Fruit fly (Drosophila melanogaster) whole organism, embryonic: ENCODE results near the gene CG5157.

Experiments
- Abd-B ChIP-seq: fragments of 200-800 bp; sonication (Bioruptor generic); optimal IDR thresholded peaks from 2 replicates; lab custom pipeline; 2018; ENCODE audit warnings: missing biosample characterization, mild to moderate bottlenecking, missing genetic modification characterization, moderate library complexity
- Blimp-1 ChIP-seq: fragments of 200-800 bp; sonication (Bioruptor generic); optimal IDR thresholded peaks from 3 replicates; lab custom pipeline; 2018; ENCODE audit warnings: missing biosample characterization, missing genetic modification characterization, mild to moderate bottlenecking, moderate library complexity, missing genetic modification reagents
- CG13287 ChIP-seq: fragments of 200-800 bp; sonication (Bioruptor generic); IDR thresholded peaks from 2 replicates; pipeline ENCODE4 v1.3.6; 2022; ENCODE audit warnings: missing biosample characterization, missing genetic modification characterization; ENCODE audit not compliant: partially characterized antibody
- CG17186 ChIP-seq: fragments of 200-800 bp; sonication (Bioruptor generic); optimal IDR thresholded peaks from 3 replicates; lab custom pipeline; 2017; ENCODE audit warnings: missing biosample characterization, missing genetic modification reagents, missing genetic modification characterization
- CG17359 ChIP-seq: fragments of 200-800 bp; sonication (Bioruptor generic); optimal IDR thresholded peaks from 3 replicates; lab custom pipeline; 2018; ENCODE audit warnings: missing biosample characterization, mild to moderate bottlenecking, missing genetic modification characterization, moderate library complexity
- CG18262 ChIP-seq: fragments of 200-800 bp; optimal IDR thresholded peaks from 3 replicates; lab custom pipeline; 2019; ENCODE audit warnings: missing biosample characterization, mild to moderate bottlenecking, missing genetic modification characterization, moderate library complexity
- CG2678 ChIP-seq: fragments of 200-800 bp; sonication (Bioruptor generic); optimal IDR thresholded peaks from 3 replicates; lab custom pipeline; 2019; ENCODE audit warnings: missing biosample characterization, mild to moderate bottlenecking, missing genetic modification characterization, moderate library complexity
- CG2712 ChIP-seq: fragments of 200-800 bp; optimal IDR thresholded peaks from 3 replicates; lab custom pipeline; 2019; ENCODE audit warnings: missing biosample characterization, mild to moderate bottlenecking, missing genetic modification characterization, moderate library complexity
- CG31441 ChIP-seq: fragments of 200-800 bp; sonication (Bioruptor generic); IDR thresholded peaks from 2 replicates; pipeline ENCODE4 v1.3.6; 2022; ENCODE audit warnings: missing biosample characterization, missing genetic modification characterization
- CG32772 ChIP-seq: fragments of 200-800 bp; sonication (Bioruptor generic); IDR thresholded peaks from 2 replicates; pipeline ENCODE4 v1.3.6; 2022; ENCODE audit warnings: missing biosample characterization, missing genetic modification characterization
- CG34224 ChIP-seq: fragments of 200-800 bp; sonication (Bioruptor generic); IDR thresholded peaks from 3 replicates; pipeline ENCODE4 v1.3.6; 2022; ENCODE audit warnings: missing biosample characterization, missing genetic modification characterization; ENCODE audit not compliant: partially characterized antibody
- CG4404 ChIP-seq: fragments of 200-800 bp; sonication (Bioruptor generic); IDR thresholded peaks from 2 replicates; pipeline ENCODE4 v1.3.6; 2022; ENCODE audit warnings: missing biosample characterization, missing genetic modification characterization
- CG4424 ChIP-seq: fragments of 200-800 bp; sonication (Bioruptor generic); optimal IDR thresholded peaks from 3 replicates; lab custom pipeline; 2016; ENCODE audit warnings: missing biosample characterization, missing genetic modification characterization
- CG6791 ChIP-seq: fragments of 200-800 bp; sonication (Bioruptor generic); IDR thresholded peaks from 3 replicates; pipeline ENCODE4 v1.3.6; 2022; ENCODE audit warnings: missing biosample characterization, missing genetic modification characterization; ENCODE audit not compliant: partially characterized antibody
- CG7839 ChIP-seq: fragments of 200-800 bp; sonication (Bioruptor generic); optimal IDR thresholded peaks from 3 replicates; lab custom pipeline; 2018; ENCODE audit warnings: missing biosample characterization, mild to moderate bottlenecking, missing genetic modification characterization, moderate library complexity
- CG9727 ChIP-seq: fragments of 200-800 bp; sonication (Bioruptor generic); optimal IDR thresholded peaks from 3 replicates; lab custom pipeline; 2017; ENCODE audit warnings: missing biosample characterization, mild to moderate bottlenecking, missing genetic modification characterization
- D19A ChIP-seq: fragments of 200-800 bp; optimal IDR thresholded peaks from 3 replicates; lab custom pipeline; 2019; ENCODE audit warnings: missing biosample characterization, mild to moderate bottlenecking, missing genetic modification characterization, moderate library complexity
- Deaf1 ChIP-seq: fragments of 200-800 bp; optimal IDR thresholded peaks from 3 replicates; lab custom pipeline; 2019; ENCODE audit warnings: missing biosample characterization, mild to moderate bottlenecking, missing genetic modification characterization, moderate library complexity
- Dll ChIP-seq: fragments of 200-800 bp; sonication (Bioruptor generic); IDR thresholded peaks from 4 replicates; pipeline ENCODE4 v1.3.6; 2022; ENCODE audit warnings: missing biosample characterization, missing genetic modification characterization; ENCODE audit not compliant: partially characterized antibody
- Drgx ChIP-seq: fragments of 200-800 bp; sonication (Bioruptor generic); IDR thresholded peaks from 2 replicates; pipeline ENCODE4 v1.3.6; 2022; ENCODE audit warnings: missing biosample characterization, missing genetic modification characterization
- Eip74EF ChIP-seq, 2 experiments: fragments of 200-800 bp in 1 of 2; fragments of >200 bp in 1 of 2; sonication (Bioruptor generic) in 1 of 2; optimal IDR thresholded peaks; 2 replicates each; lab custom pipeline; 2017 to 2019; ENCODE audit warnings: missing biosample characterization in 2 of 2, missing genetic modification characterization in 2 of 2, mild to moderate bottlenecking in 1 of 2, moderate library complexity in 1 of 2
- Sox100B ChIP-seq: fragments of 200-800 bp; sonication (Bioruptor generic); optimal IDR thresholded peaks from 3 replicates; lab custom pipeline; 2018; ENCODE audit warnings: missing biosample characterization, mild to moderate bottlenecking, missing genetic modification characterization
- Sox102F ChIP-seq: fragments of 200-800 bp; sonication (Bioruptor generic); optimal IDR thresholded peaks from 2 replicates; lab custom pipeline; 2018; ENCODE audit warnings: missing biosample characterization, mild to moderate bottlenecking, missing genetic modification characterization, moderate library complexity
- Spps ChIP-seq: fragments of 200-800 bp; sonication (Bioruptor generic); optimal IDR thresholded peaks from 2 replicates; lab custom pipeline; 2018; ENCODE audit warnings: missing biosample characterization, mild to moderate bottlenecking, missing genetic modification characterization
- bcd ChIP-seq: fragments of 200-800 bp; sonication (Bioruptor generic); optimal IDR thresholded peaks from 2 replicates; lab custom pipeline; 2017; ENCODE audit warnings: missing biosample characterization, mild to moderate bottlenecking, missing genetic modification characterization
- bsh ChIP-seq, 2 experiments: fragments of 200-800 bp; sonication (Bioruptor generic); optimal IDR thresholded peaks; 2 replicates each; lab custom pipeline; 2017 to 2018; ENCODE audit warnings: mild to moderate bottlenecking in 2 of 2, missing biosample characterization in 2 of 2, missing genetic modification characterization in 2 of 2, moderate library complexity in 1 of 2
- cg ChIP-seq: fragments of 200-800 bp; sonication (Bioruptor generic); optimal IDR thresholded peaks from 3 replicates; lab custom pipeline; 2019; ENCODE audit warnings: missing biosample characterization, mild to moderate bottlenecking, missing genetic modification characterization, moderate library complexity
- crol ChIP-seq: fragments of 200-800 bp; sonication (Bioruptor generic); IDR thresholded peaks from 2 replicates; pipeline ENCODE4 v1.3.6; 2022; ENCODE audit warnings: missing biosample characterization, missing genetic modification characterization
- dmrt11E ChIP-seq: fragments of 200-800 bp; sonication (Bioruptor generic); optimal IDR thresholded peaks from 3 replicates; lab custom pipeline; 2018; ENCODE audit warnings: missing biosample characterization, mild to moderate bottlenecking, missing genetic modification characterization, moderate library complexity
- dmrt99B ChIP-seq: fragments of 200-800 bp; sonication (Bioruptor generic); optimal IDR thresholded peaks from 2 replicates; lab custom pipeline; 2018; ENCODE audit warnings: missing biosample characterization, mild to moderate bottlenecking, missing genetic modification characterization, moderate library complexity
- fd96Cb ChIP-seq: fragments of 200-800 bp; sonication (Bioruptor generic); optimal IDR thresholded peaks from 2 replicates; lab custom pipeline; 2018; ENCODE audit warnings: missing biosample characterization, mild to moderate bottlenecking, missing genetic modification characterization, moderate library complexity
- gem ChIP-seq: fragments of 200-800 bp; sonication (Bioruptor generic); optimal IDR thresholded peaks from 2 replicates; lab custom pipeline; 2019; ENCODE audit warnings: missing biosample characterization, mild to moderate bottlenecking, missing genetic modification characterization, moderate library complexity
- gfzf ChIP-seq: fragments of 200-800 bp; sonication (Bioruptor generic); optimal IDR thresholded peaks from 2 replicates; lab custom pipeline; 2016; ENCODE audit warnings: missing biosample characterization, mild to moderate bottlenecking, missing genetic modification characterization, moderate library complexity
- ken ChIP-seq: fragments of 200-800 bp; sonication (Bioruptor generic); IDR thresholded peaks from 3 replicates; pipeline ENCODE4 v1.3.6; 2022; ENCODE audit warnings: missing biosample characterization, missing genetic modification characterization
- lbe ChIP-seq: fragments of 200-800 bp; sonication (Bioruptor generic); optimal IDR thresholded peaks from 2 replicates; lab custom pipeline; 2016; ENCODE audit warnings: missing biosample characterization, mild to moderate bottlenecking, missing genetic modification characterization
- nerfin-1 ChIP-seq: fragments of 200-800 bp; sonication (Bioruptor generic); optimal IDR thresholded peaks from 3 replicates; lab custom pipeline; 2019; ENCODE audit warnings: missing biosample characterization, mild to moderate bottlenecking, missing genetic modification characterization, moderate library complexity
- pfk ChIP-seq: fragments of 200-800 bp; sonication (Bioruptor generic); optimal IDR thresholded peaks from 2 replicates; lab custom pipeline; 2018; ENCODE audit warnings: missing biosample characterization, mild to moderate bottlenecking, missing genetic modification characterization, moderate library complexity
- pnt ChIP-seq: fragments of 200-800 bp; sonication (Bioruptor generic); optimal IDR thresholded peaks from 3 replicates; lab custom pipeline; 2016; ENCODE audit warnings: missing biosample characterization, missing genetic modification characterization
- ranshi ChIP-seq: fragments of 200-800 bp; sonication (Bioruptor generic); IDR thresholded peaks from 2 replicates; pipeline ENCODE4 v1.3.6; 2022; ENCODE audit warnings: missing biosample characterization, missing genetic modification characterization
- sd ChIP-seq: fragments of 200-800 bp; sonication (Bioruptor generic); optimal IDR thresholded peaks from 3 replicates; lab custom pipeline; 2018; ENCODE audit warnings: missing biosample characterization, mild to moderate bottlenecking, missing genetic modification characterization, moderate library complexity
- sens ChIP-seq: fragments of 200-800 bp; sonication (Bioruptor generic); peaks from one replicate; lab custom pipeline; 2016; ENCODE audit warnings: missing biosample characterization, missing genetic modification characterization
- slp2 ChIP-seq: fragments of 200-800 bp; sonication (Bioruptor generic); optimal IDR thresholded peaks from 2 replicates; lab custom pipeline; 2016; ENCODE audit warnings: missing biosample characterization, missing genetic modification characterization
- stwl ChIP-seq: fragments of 200-800 bp; sonication (Bioruptor generic); optimal IDR thresholded peaks from 3 replicates; lab custom pipeline; 2018; ENCODE audit warnings: missing biosample characterization, mild to moderate bottlenecking, missing genetic modification characterization, moderate library complexity
- usp ChIP-seq: fragments of >200 bp; optimal IDR thresholded peaks from 2 replicates; lab custom pipeline; 2017; ENCODE audit warnings: missing biosample characterization, missing genetic modification characterization
- zfh1 ChIP-seq: fragments of 200-800 bp; sonication (Bioruptor generic); IDR thresholded peaks from 3 replicates; pipeline ENCODE4 v1.3.6; 2022; ENCODE audit warnings: missing biosample characterization, missing genetic modification characterization

The CG5157 gene

dm6 chr3L:16182633-16183462 lies 45.2 kb upstream of the CG5157 start (continued):
- TF ChIP-seq Deaf1 (tag; lab: Kevin White, UChicago) (peak; percentile 63), CG4404 (GFP tag; lab: Robert Waterston, UW) (no peak), crol (GFP tag; lab: Robert Waterston, UW) (peak; percentile 82), CG13287 (GFP tag; lab: Robert Waterston, UW) (no peak), CG6791 (GFP tag; lab: Robert Waterston, UW) (no peak), sd (no peak), Dll (GFP tag; lab: Robert Waterston, UW) (no peak), cg (GFP tag; lab: Kevin White, UChicago) (peak; percentile 50)

- TF ChIP-seq Sox102F (GFP tag; lab: Kevin White, UChicago) (peak; percentile 17), stwl (tag; lab: Kevin White, UChicago) (peak; percentile 8), Drgx (GFP tag; lab: Robert Waterston, UW) (peak; percentile 77), CG31441 (GFP tag; lab: Robert Waterston, UW) (0 out of 2 replicates have a peak, but pooled peaks have one; percentile 28), zfh1 (peak; percentile 46; the same call in 1 of the 3 replicates), gfzf (GFP tag; lab: Kevin White, UChicago) (no peak), usp (GFP tag; lab: Kevin White, UChicago) (no peak), Deaf1 (tag; lab: Kevin White, UChicago) (peak; percentile 76), sens (GFP tag; lab: Kevin White, UChicago) (peak; percentile 80), CG32772 (0 out of 2 replicates have a peak, but pooled peaks have one; percentile 20), pfk (GFP tag; lab: Kevin White, UChicago) (no peak), Blimp-1 (peak; percentile 36), CG2712 (tag; lab: Kevin White, UChicago) (peak; percentile 0), nerfin-1 (tag; lab: Kevin White, UChicago) (peak; percentile 16), lbe (GFP tag; lab: Kevin White, UChicago) (peak; percentile 0), D19A (tag; lab: Kevin White, UChicago) (peak; percentile 6), Abd-B (GFP tag; lab: Kevin White, UChicago) (peak; percentile 48), CG18262 (tag; lab: Kevin White, UChicago) (peak; percentile 13), CG7839 (peak; percentile 66), ranshi (GFP tag; lab: Robert Waterston, UW) (peak; percentile 31; the same call in 1 of the 2 replicates), dmrt99B (tag; lab: Kevin White, UChicago) (peak; percentile 53), pnt (GFP tag; lab: Kevin White, UChicago) (no peak), CG17359 (tag; lab: Kevin White, UChicago) (peak; percentile 30), Sox100B (peak; percentile 24), ken (GFP tag; lab: Robert Waterston, UW) (0 out of 3 replicates have a peak, but pooled peaks have one; percentile 40), CG9727 (GFP tag; lab: Kevin White, UChicago) (peak; percentile 8), bsh (GFP tag; optimal IDR thresholded peaks at IDR 0.05; lab: Kevin White, UChicago) (peak; percentile 10 to 20), slp2 (no peak), CG34224 (no peak), Eip74EF (GFP tag; optimal IDR thresholded peaks at IDR 0.05; lab: Kevin White, UChicago) (peak in 1 of 2 experiments; percentile 15), CG4424 (GFP tag; lab: Kevin White, UChicago) (peak; percentile 16), dmrt11E (tag; lab: Kevin White, UChicago) (peak; percentile 19), Spps (tag; lab: Kevin White, UChicago) (peak; percentile 18), CG2678 (tag; lab: Kevin White, UChicago) (peak; percentile 42), bcd (GFP tag; lab: Kevin White, UChicago) (peak; percentile 15), fd96Cb (tag; lab: Kevin White, UChicago) (peak; percentile 1), gem (tag; lab: Kevin White, UChicago) (peak; percentile 19), CG17186 (no peak)
Observed at dm6 chr3L:16181330-16181830, 43.7 kb upstream of the CG5157 start.
